Fruit fly (Drosophila melanogaster) whole organism, embryonic: Measurements from ENCODE around the gene Girdin.

Experiments used
- BtbVII ChIP-seq: fragments of 200-800 bp; sonication (Bioruptor generic); optimal IDR thresholded peaks from 3 replicates; lab custom pipeline; 2017; ENCODE audit warnings: missing biosample characterization, mild to moderate bottlenecking, missing genetic modification characterization
- CG10431 ChIP-seq: fragments of 200-800 bp; sonication (Bioruptor generic); optimal IDR thresholded peaks from 3 replicates; lab custom pipeline; 2018; ENCODE audit warnings: missing biosample characterization, mild to moderate bottlenecking, missing genetic modification characterization
- CG10959 ChIP-seq: fragments of 200-800 bp; sonication (Bioruptor generic); IDR thresholded peaks from 2 replicates; pipeline ENCODE4 v1.3.6; 2022; ENCODE audit warnings: missing biosample characterization, missing genetic modification characterization
- CG11504 ChIP-seq: fragments of 200-800 bp; sonication (Bioruptor generic); optimal IDR thresholded peaks from 3 replicates; lab custom pipeline; 2019; ENCODE audit warnings: missing biosample characterization, mild to moderate bottlenecking, missing genetic modification characterization, moderate library complexity
- CG11696 ChIP-seq: fragments of 200-800 bp; sonication (Bioruptor generic); IDR thresholded peaks from 2 replicates; pipeline ENCODE4 v1.3.6; 2022; ENCODE audit warnings: missing biosample characterization, missing genetic modification characterization
- CG12236 ChIP-seq: fragments of 200-800 bp; sonication (Bioruptor generic); optimal IDR thresholded peaks from 2 replicates; lab custom pipeline; 2016; ENCODE audit warnings: missing biosample characterization, missing genetic modification characterization
- CG13775 ChIP-seq: fragments of 200-800 bp; sonication (Bioruptor generic); optimal IDR thresholded peaks from 3 replicates; lab custom pipeline; 2017; ENCODE audit warnings: missing biosample characterization, mild to moderate bottlenecking, missing genetic modification characterization
- CG1529 ChIP-seq: fragments of 200-800 bp; sonication (Bioruptor generic); optimal IDR thresholded peaks from 3 replicates; lab custom pipeline; 2018; ENCODE audit warnings: missing biosample characterization, missing genetic modification characterization
- CG17186 ChIP-seq: fragments of 200-800 bp; sonication (Bioruptor generic); optimal IDR thresholded peaks from 3 replicates; lab custom pipeline; 2017; ENCODE audit warnings: missing biosample characterization, missing genetic modification reagents, missing genetic modification characterization
- CG2875 ChIP-seq: fragments of 200-800 bp; sonication (Bioruptor generic); optimal IDR thresholded peaks from 2 replicates; lab custom pipeline; 2017; ENCODE audit warnings: missing biosample characterization, mild to moderate bottlenecking, missing genetic modification characterization, missing genetic modification reagents
- CG3407 ChIP-seq: fragments of 200-800 bp; sonication (Bioruptor generic); optimal IDR thresholded peaks from 2 replicates; lab custom pipeline; 2018; ENCODE audit warnings: missing biosample characterization, mild to moderate bottlenecking, missing genetic modification characterization
- CG34224 ChIP-seq: fragments of 200-800 bp; sonication (Bioruptor generic); IDR thresholded peaks from 3 replicates; pipeline ENCODE4 v1.3.6; 2022; ENCODE audit warnings: missing biosample characterization, missing genetic modification characterization; ENCODE audit not compliant: partially characterized antibody
- CG4707 ChIP-seq: fragments of 200-800 bp; sonication (Bioruptor generic); optimal IDR thresholded peaks from 2 replicates; lab custom pipeline; 2018; ENCODE audit warnings: missing biosample characterization, mild to moderate bottlenecking, missing genetic modification characterization, moderate library complexity
- CG7556 ChIP-seq: fragments of 200-800 bp; sonication (Bioruptor generic); optimal IDR thresholded peaks from 2 replicates; lab custom pipeline; 2017; ENCODE audit warnings: missing biosample characterization, mild to moderate bottlenecking, missing genetic modification characterization
- Dek ChIP-seq: fragments of 200-800 bp; sonication (Bioruptor generic); optimal IDR thresholded peaks from 3 replicates; lab custom pipeline; 2019; ENCODE audit warnings: missing biosample characterization, mild to moderate bottlenecking, missing genetic modification characterization, moderate library complexity
- Dfd ChIP-seq, 2 experiments: fragments of >200 bp; optimal IDR thresholded peaks; 2 replicates each; lab custom pipeline; 2017; ENCODE audit warnings: missing biosample characterization in 2 of 2, missing genetic modification characterization in 2 of 2
- ERR ChIP-seq: fragments of 200-800 bp; sonication (Bioruptor generic); optimal IDR thresholded peaks from 2 replicates; lab custom pipeline; 2016; ENCODE audit warnings: missing biosample characterization, missing genetic modification characterization
- GATAe ChIP-seq: fragments of 200-800 bp; sonication (Bioruptor generic); conservative IDR thresholded peaks from 2 replicates; pipeline ENCODE4 v1.3.6; 2022; ENCODE audit warnings: missing biosample characterization, missing genetic modification characterization
- Gug ChIP-seq: fragments of 200-800 bp; sonication (Bioruptor generic); IDR thresholded peaks from 4 replicates; pipeline ENCODE4 v1.3.6; 2022; ENCODE audit warnings: missing biosample characterization, missing genetic modification characterization
- HLHmδ ChIP-seq: fragments of 200-800 bp; sonication (Bioruptor generic); optimal IDR thresholded peaks from 2 replicates; lab custom pipeline; 2018; ENCODE audit warnings: missing biosample characterization, mild to moderate bottlenecking, missing genetic modification characterization, moderate library complexity
- HmgD ChIP-seq: fragments of 200-800 bp; sonication (Bioruptor generic); optimal IDR thresholded peaks from 3 replicates; lab custom pipeline; 2016; ENCODE audit warnings: missing biosample characterization, missing genetic modification characterization
- Med ChIP-seq: fragments of 200-800 bp; sonication (Bioruptor generic); peaks from one replicate; lab custom pipeline; 2016; ENCODE audit warnings: missing biosample characterization, missing genetic modification characterization, mild to moderate bottlenecking, inconsistent platforms, moderate library complexity
- Mrtf ChIP-seq: fragments of 200-800 bp; sonication (Bioruptor generic); IDR thresholded peaks from 3 replicates; pipeline ENCODE4 v1.3.6; 2022; ENCODE audit warnings: missing biosample characterization, missing genetic modification characterization
- NFAT ChIP-seq: fragments of 200-800 bp; sonication (Bioruptor generic); IDR thresholded peaks from 2 replicates; pipeline ENCODE4 v1.3.6; 2022; ENCODE audit warnings: missing biosample characterization, missing genetic modification characterization
- Ssrp ChIP-seq: fragments of 200-800 bp; sonication (Bioruptor generic); optimal IDR thresholded peaks from 2 replicates; lab custom pipeline; 2018; ENCODE audit warnings: missing biosample characterization, mild to moderate bottlenecking, missing genetic modification characterization, moderate library complexity
- TFAM ChIP-seq: fragments of 200-800 bp; sonication (Bioruptor generic); optimal IDR thresholded peaks from 2 replicates; lab custom pipeline; 2017; ENCODE audit warnings: missing biosample characterization, missing genetic modification characterization, inconsistent platforms
- YL-1 ChIP-seq: fragments of 200-800 bp; sonication (Bioruptor generic); optimal IDR thresholded peaks from 3 replicates; lab custom pipeline; 2017; ENCODE audit warnings: missing biosample characterization, mild to moderate bottlenecking, missing genetic modification characterization
- cas ChIP-seq: fragments of 200-800 bp; sonication (Bioruptor generic); IDR thresholded peaks from 2 replicates; pipeline ENCODE4 v1.3.6; 2022; ENCODE audit warnings: missing biosample characterization, missing genetic modification characterization
- chm ChIP-seq: fragments of 200-800 bp; sonication (Bioruptor generic); IDR thresholded peaks from 2 replicates; pipeline ENCODE4 v1.3.6; 2022; ENCODE audit warnings: missing biosample characterization, missing genetic modification characterization
- ci ChIP-seq: fragments of 200-800 bp; sonication (Bioruptor generic); IDR thresholded peaks from 3 replicates; pipeline ENCODE4 v1.3.6; 2022; ENCODE audit warnings: missing biosample characterization, missing genetic modification characterization
- crol ChIP-seq: fragments of 200-800 bp; sonication (Bioruptor generic); IDR thresholded peaks from 2 replicates; pipeline ENCODE4 v1.3.6; 2022; ENCODE audit warnings: missing biosample characterization, missing genetic modification characterization
- cwo ChIP-seq: fragments of 200-800 bp; sonication (Bioruptor generic); optimal IDR thresholded peaks from 3 replicates; lab custom pipeline; 2017; ENCODE audit warnings: missing biosample characterization, missing genetic modification characterization, mild to moderate bottlenecking, moderate library complexity, missing genetic modification reagents
- dati ChIP-seq: fragments of 200-800 bp; sonication (Bioruptor generic); IDR thresholded peaks from 2 replicates; pipeline ENCODE4 v1.3.6; 2022; ENCODE audit warnings: missing biosample characterization, missing genetic modification characterization
- dm ChIP-seq: fragments of 200-800 bp; sonication (Bioruptor generic); optimal IDR thresholded peaks from 3 replicates; lab custom pipeline; 2016; ENCODE audit warnings: missing biosample characterization, missing genetic modification characterization
- dmrt99B ChIP-seq: fragments of 200-800 bp; sonication (Bioruptor generic); optimal IDR thresholded peaks from 2 replicates; lab custom pipeline; 2018; ENCODE audit warnings: missing biosample characterization, mild to moderate bottlenecking, missing genetic modification characterization, moderate library complexity
- ems ChIP-seq: fragments of 200-800 bp; sonication (Bioruptor generic); optimal IDR thresholded peaks from 3 replicates; lab custom pipeline; 2016; ENCODE audit warnings: missing biosample characterization, missing genetic modification characterization
- fd96Cb ChIP-seq: fragments of 200-800 bp; sonication (Bioruptor generic); optimal IDR thresholded peaks from 2 replicates; lab custom pipeline; 2018; ENCODE audit warnings: missing biosample characterization, mild to moderate bottlenecking, missing genetic modification characterization, moderate library complexity
- ham ChIP-seq: fragments of 200-800 bp; sonication (Bioruptor generic); IDR thresholded peaks from 2 replicates; pipeline ENCODE4 v1.3.6; 2022; ENCODE audit warnings: missing biosample characterization, missing genetic modification characterization
- hth ChIP-seq: fragments of >200 bp; optimal IDR thresholded peaks from 2 replicates; lab custom pipeline; 2017; ENCODE audit warnings: inconsistent platforms
- jumu ChIP-seq: fragments of 200-800 bp; sonication (Bioruptor generic); optimal IDR thresholded peaks from 3 replicates; lab custom pipeline; 2016; ENCODE audit warnings: missing biosample characterization, missing genetic modification characterization
- klu ChIP-seq: fragments of 200-800 bp; sonication (Bioruptor generic); IDR thresholded peaks from 2 replicates; pipeline ENCODE4 v1.3.6; 2022; ENCODE audit warnings: missing biosample characterization, missing genetic modification characterization
- lbe ChIP-seq: fragments of 200-800 bp; sonication (Bioruptor generic); optimal IDR thresholded peaks from 2 replicates; lab custom pipeline; 2016; ENCODE audit warnings: missing biosample characterization, mild to moderate bottlenecking, missing genetic modification characterization
- nom ChIP-seq: fragments of 200-800 bp; sonication (Bioruptor generic); optimal IDR thresholded peaks from 2 replicates; lab custom pipeline; 2017; ENCODE audit warnings: missing biosample characterization, missing genetic modification characterization, mild to moderate bottlenecking, moderate library complexity, missing genetic modification reagents
- oc ChIP-seq: fragments of 200-800 bp; sonication (Bioruptor generic); optimal IDR thresholded peaks from 2 replicates; lab custom pipeline; 2018; ENCODE audit warnings: missing biosample characterization, mild to moderate bottlenecking, missing genetic modification characterization, moderate library complexity
- pb ChIP-seq: fragments of 200-800 bp; sonication (Bioruptor generic); optimal IDR thresholded peaks from 3 replicates; lab custom pipeline; 2016; ENCODE audit warnings: missing biosample characterization, missing genetic modification characterization
- pho ChIP-seq: fragments of 200-800 bp; sonication (Bioruptor generic); optimal IDR thresholded peaks from 2 replicates; lab custom pipeline; 2016; ENCODE audit warnings: missing biosample characterization, missing genetic modification characterization
- pum ChIP-seq: fragments of 200-800 bp; sonication (Bioruptor generic); optimal IDR thresholded peaks from 2 replicates; lab custom pipeline; 2016; ENCODE audit warnings: missing biosample characterization, missing genetic modification characterization
- sd ChIP-seq: fragments of 200-800 bp; sonication (Bioruptor generic); optimal IDR thresholded peaks from 3 replicates; lab custom pipeline; 2018; ENCODE audit warnings: missing biosample characterization, mild to moderate bottlenecking, missing genetic modification characterization, moderate library complexity
- stc ChIP-seq: fragments of 200-800 bp; sonication (Bioruptor generic); IDR thresholded peaks from 2 replicates; pipeline ENCODE4 v1.3.6; 2022; ENCODE audit warnings: missing biosample characterization, missing genetic modification characterization
- stwl ChIP-seq: fragments of 200-800 bp; sonication (Bioruptor generic); optimal IDR thresholded peaks from 3 replicates; lab custom pipeline; 2018; ENCODE audit warnings: missing biosample characterization, mild to moderate bottlenecking, missing genetic modification characterization, moderate library complexity
- tll ChIP-seq, 2 experiments: fragments of 200-800 bp in 1 of 2; fragments of >200 bp in 1 of 2; sonication (Bioruptor generic) in 1 of 2; optimal IDR thresholded peaks; 2 replicates each; lab custom pipeline; 2017 to 2019; ENCODE audit warnings: missing biosample characterization in 2 of 2, missing genetic modification characterization in 2 of 2, mild to moderate bottlenecking in 1 of 2, moderate library complexity in 1 of 2

Girdin gene

DNA sequence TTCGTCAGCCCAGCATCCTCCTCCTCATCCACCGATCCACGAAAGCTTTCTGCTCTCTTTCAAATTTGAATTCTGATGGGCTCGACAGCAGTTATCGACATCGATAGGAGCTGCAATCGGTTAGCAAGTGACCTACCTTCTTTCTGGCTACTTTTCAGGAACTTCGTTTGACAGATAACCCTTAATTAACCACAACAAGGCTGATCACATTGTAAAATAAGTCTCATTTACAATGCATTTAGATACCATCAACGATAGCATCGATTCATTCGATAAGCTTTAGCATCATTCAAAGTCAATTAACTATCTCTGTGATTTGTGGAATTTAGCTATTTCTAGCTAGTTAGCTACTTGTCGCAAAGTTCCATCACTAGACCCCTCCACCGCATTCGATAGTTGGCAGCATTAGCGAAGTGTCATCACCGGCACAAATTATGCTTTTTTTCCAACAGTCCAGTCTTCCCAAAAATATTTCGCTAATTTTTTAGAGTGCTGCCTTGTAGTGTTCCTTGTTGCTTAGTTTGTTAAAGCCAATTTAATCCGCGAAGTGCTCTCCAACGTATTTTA, at the start of gene Girdin, which contains the start of gene MnM (continued):
- TF ChIP-seq pb (GFP tag; lab: Kevin White, UChicago) (peak; percentile 53), dm (GFP tag; lab: Kevin White, UChicago) (peak; percentile 77), nom (no peak), ems (peak; percentile 50), pum (GFP tag; lab: Kevin White, UChicago) (peak; percentile 79), sd (tag; lab: Kevin White, UChicago) (peak; percentile 91), GATAe (GFP tag; lab: Robert Waterston, UW) (no peak), Mrtf (GFP tag; lab: Robert Waterston, UW) (no peak), stwl (peak; percentile 33), hth (no peak), Dfd (GFP tag; optimal IDR thresholded peaks at IDR 0.05; lab: Kevin White, UChicago) (no peak), tll (GFP tag; optimal IDR thresholded peaks at IDR 0.05; lab: Kevin White, UChicago) (peak; percentile 53 to 97), ham (GFP tag; lab: Robert Waterston, UW) (no peak), YL-1 (GFP tag; lab: Kevin White, UChicago) (peak; percentile 19), CG4707 (GFP tag; lab: Kevin White, UChicago) (no peak), jumu (GFP tag; lab: Kevin White, UChicago) (peak; percentile 86), crol (no peak), CG13775 (GFP tag; lab: Kevin White, UChicago) (peak; percentile 71), ERR (GFP tag; lab: Kevin White, UChicago) (peak; percentile 55), dati (GFP tag; lab: Robert Waterston, UW) (no peak), HLHmδ (GFP tag; lab: Kevin White, UChicago) (no peak), fd96Cb (tag; lab: Kevin White, UChicago) (peak; percentile 16), BtbVII (no peak), CG34224 (GFP tag; lab: Robert Waterston, UW) (peak; percentile 74; the same call in 2 of the 3 replicates), CG3407 (GFP tag; lab: Kevin White, UChicago) (no peak), cas (GFP tag; lab: Robert Waterston, UW) (0 out of 2 replicates have a peak, but pooled peaks have one; percentile 19), Ssrp (tag; lab: Kevin White, UChicago) (peak; percentile 46), CG2875 (GFP tag; lab: Kevin White, UChicago) (no peak), HmgD (GFP tag; lab: Kevin White, UChicago) (peak; percentile 95), CG1529 (GFP tag; lab: Kevin White, UChicago) (no peak), cwo (no peak)

dm6 chr3L:3134064-3134545, 44.6 kb upstream of the Girdin start:
- TF ChIP-seq CG10959 (GFP tag; lab: Robert Waterston, UW) (no peak), CG12236 (GFP tag; lab: Kevin White, UChicago) (no peak), lbe (no peak), klu (no peak), CG11696 (GFP tag; lab: Robert Waterston, UW) (no peak), CG34224 (GFP tag; lab: Robert Waterston, UW) (peak; percentile 40; the same call in 1 of the 3 replicates), chm (GFP tag; lab: Robert Waterston, UW) (no peak; the same call in 1 of the 2 replicates), NFAT (GFP tag; lab: Robert Waterston, UW) (peak; percentile 41; the same call in 1 of the 2 replicates), ci (GFP tag; lab: Robert Waterston, UW) (no peak; the same call in 2 of the 3 replicates), stc (GFP tag; lab: Robert Waterston, UW) (no peak), Gug (GFP tag; lab: Robert Waterston, UW) (no peak), CG7556 (GFP tag; lab: Kevin White, UChicago) (peak; percentile 42), oc (no peak), Dek (tag; lab: Kevin White, UChicago) (peak; percentile 11), CG10431 (no peak), CG17186 (GFP tag; lab: Kevin White, UChicago) (no peak), TFAM (GFP tag; lab: Kevin White, UChicago) (no peak), dmrt99B (tag; lab: Kevin White, UChicago) (peak; percentile 8), pho (GFP tag; lab: Kevin White, UChicago) (no peak), CG11504 (no peak), Med (GFP tag; lab: Kevin White, UChicago) (peak; percentile 87)
